Fruit fly (Drosophila melanogaster) Kc167 (cell line): Measurements from ENCODE around the gene CG13010.

Experiments used
- Myc ChIP-seq: fragments of >200 bp; optimal IDR thresholded peaks from 2 replicates; lab custom pipeline; 2017; ENCODE audit warnings: missing external identifiers
- Sin3A ChIP-seq: fragments of >200 bp; optimal IDR thresholded peaks from 2 replicates; lab custom pipeline; 2018; ENCODE audit warnings: missing external identifiers
- h ChIP-seq: fragments of >200 bp; optimal IDR thresholded peaks from 3 replicates; lab custom pipeline; 2018; ENCODE audit warnings: missing external identifiers
- insv ChIP-seq: fragments of >200 bp; optimal IDR thresholded peaks from 3 replicates; lab custom pipeline; 2018; ENCODE audit warnings: missing external identifiers
- psq ChIP-seq: fragments of >200 bp; optimal IDR thresholded peaks from 2 replicates; lab custom pipeline; 2017; ENCODE audit warnings: missing external identifiers
- ttk ChIP-seq: sonication (Bioruptor generic); optimal IDR thresholded peaks from 2 replicates; lab custom pipeline; 2017; ENCODE audit warnings: missing external identifiers

CG13010 gene

DNA sequence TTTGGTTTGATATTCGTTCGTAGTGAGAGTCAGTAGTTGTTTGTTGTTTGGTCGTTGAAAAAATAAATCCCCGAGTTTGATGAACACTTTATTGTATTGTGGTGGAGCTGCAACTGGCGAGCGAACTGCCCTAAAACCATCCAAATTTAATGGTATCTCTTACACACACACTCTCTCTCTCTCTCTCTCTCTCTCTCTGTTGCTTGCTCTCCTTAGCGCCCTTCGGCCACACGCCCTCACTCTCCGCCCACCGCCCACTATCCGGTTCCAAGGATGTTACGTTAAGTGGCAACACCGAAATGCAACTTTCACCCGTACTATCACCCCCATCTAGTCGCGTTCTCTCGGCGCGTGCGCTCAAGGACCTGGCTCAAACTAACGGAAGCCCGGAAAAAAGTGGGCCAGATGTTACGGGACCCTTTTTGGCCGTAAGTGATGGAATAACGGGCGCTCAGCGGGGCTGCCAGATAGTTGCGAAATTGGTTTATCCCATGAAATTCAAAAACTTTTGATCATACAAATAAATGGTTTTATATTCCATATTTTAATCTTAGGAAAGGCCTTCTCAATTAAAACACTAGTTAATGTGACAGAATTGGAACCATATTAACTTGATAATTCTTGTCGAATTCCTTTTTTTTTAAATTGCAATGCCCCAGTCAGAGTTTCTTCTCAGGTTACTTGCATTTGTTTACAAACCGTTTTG, 8.8 kb upstream of the CG13010 start:
- no peak for TF ChIP-seq Sin3A (lab: Kevin White, UChicago)
- no peak for TF ChIP-seq h
- TF ChIP-seq ttk (lab: Kevin White, UChicago) = no peak
- TF ChIP-seq Myc (lab: Kevin White, UChicago) = no peak
- no peak for TF ChIP-seq insv (lab: Kevin White, UChicago)
- no peak for TF ChIP-seq psq

DNA sequence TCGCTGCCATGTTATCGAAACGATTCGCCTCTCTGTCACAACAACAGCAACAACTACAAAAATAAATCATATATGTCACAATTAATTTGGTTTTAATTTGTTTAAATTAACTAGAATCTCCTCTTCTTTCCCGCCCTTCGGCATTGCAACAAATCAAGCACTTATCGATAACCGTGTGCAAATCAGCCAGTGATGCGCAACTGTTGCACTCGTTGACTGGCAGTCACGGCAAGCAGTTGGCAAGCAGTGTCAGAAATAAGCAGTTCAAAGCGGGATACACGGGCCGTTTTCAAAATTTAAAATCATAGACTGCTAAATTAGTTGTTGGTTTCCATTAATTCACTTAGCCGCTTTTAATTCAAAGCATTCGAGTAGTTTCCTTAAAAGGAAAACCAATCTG, 5.0 kb upstream of the CG13010 start, which contains the start of gene Axs:
TSS of gene Axs (minus strand) at position 131 of the 400 bp plus-strand sequence.
- no peak for TF ChIP-seq psq
- no peak for TF ChIP-seq insv (lab: Kevin White, UChicago)
- TF ChIP-seq h = no peak
- no peak for TF ChIP-seq ttk (lab: Kevin White, UChicago)
- TF ChIP-seq Myc (lab: Kevin White, UChicago) = no peak

DNA sequence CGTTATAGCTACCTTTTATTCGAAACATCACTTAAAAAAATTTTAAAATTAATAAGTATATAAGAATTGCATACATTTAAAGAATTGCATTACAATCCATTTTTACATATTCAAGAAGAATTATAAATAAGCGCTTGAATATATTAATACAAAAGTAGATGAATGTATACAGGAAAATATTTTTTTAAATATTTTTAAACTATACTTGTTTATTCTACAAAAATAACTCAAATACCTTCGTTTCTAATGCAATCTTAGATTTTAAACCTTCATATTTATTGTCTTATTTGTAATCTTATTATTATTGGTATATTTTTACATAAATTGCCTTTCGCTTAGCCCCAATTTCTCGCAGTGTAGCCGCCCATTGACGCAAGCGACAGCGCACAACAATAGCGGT, 1.6 kb downstream of the CG13010 start:
- no peak for TF ChIP-seq insv (lab: Kevin White, UChicago)
- no peak for TF ChIP-seq Myc (lab: Kevin White, UChicago)
- no peak for TF ChIP-seq psq
- TF ChIP-seq ttk (lab: Kevin White, UChicago) = no peak
- TF ChIP-seq h = no peak

DNA sequence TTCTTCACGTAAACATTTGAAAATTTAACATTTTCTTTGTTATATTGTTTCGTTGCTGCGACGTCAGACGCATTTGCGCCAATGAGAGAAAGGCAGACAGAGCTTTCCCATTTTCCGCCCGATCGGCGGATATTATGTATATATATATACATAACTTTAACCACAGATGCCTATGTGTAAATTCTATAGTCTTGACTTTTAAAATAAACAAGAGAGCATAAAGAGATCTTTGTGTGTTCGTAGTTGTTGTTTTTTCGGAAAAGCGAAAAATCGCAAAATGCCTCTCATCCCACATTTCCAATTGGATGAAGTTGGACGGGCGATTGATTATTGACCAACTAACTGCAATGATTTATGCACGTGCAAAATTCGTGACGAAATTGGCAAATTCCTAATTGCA, 2.1 kb downstream of the CG13010 start, which contains the start of gene CG13012:
TSS of gene CG13012 (minus strand) at position 101 of the 400 bp plus-strand sequence.
- TF ChIP-seq h (no peak), Myc (lab: Kevin White, UChicago) (no peak), insv (lab: Kevin White, UChicago) (no peak), ttk (lab: Kevin White, UChicago) (no peak), psq (no peak), Sin3A (lab: Kevin White, UChicago) (no peak)

DNA sequence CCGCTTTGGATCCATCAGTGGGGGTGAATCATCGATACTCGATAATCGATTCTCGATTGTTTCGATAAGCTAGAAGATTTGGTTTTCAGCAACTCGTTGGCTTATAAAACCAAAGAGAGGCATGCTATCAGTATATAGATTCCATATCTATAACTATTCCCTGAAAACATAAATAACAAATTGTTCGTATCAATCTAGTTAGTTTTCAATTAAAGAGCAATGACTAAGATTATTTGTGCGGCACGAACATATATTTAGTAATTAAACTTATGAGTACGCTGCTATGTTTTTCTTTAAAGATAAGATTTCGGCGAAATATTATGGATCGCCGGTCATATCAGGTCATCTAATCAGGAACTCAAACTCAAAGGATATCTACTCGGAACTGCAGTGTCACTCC, 4.2 kb downstream of the CG13010 start:
- TF ChIP-seq Sin3A (lab: Kevin White, UChicago) = no peak
- no peak for TF ChIP-seq ttk (lab: Kevin White, UChicago)
- no peak for TF ChIP-seq h
- no peak for TF ChIP-seq Myc (lab: Kevin White, UChicago)
- TF ChIP-seq insv (lab: Kevin White, UChicago) = no peak
- TF ChIP-seq psq = no peak

DNA sequence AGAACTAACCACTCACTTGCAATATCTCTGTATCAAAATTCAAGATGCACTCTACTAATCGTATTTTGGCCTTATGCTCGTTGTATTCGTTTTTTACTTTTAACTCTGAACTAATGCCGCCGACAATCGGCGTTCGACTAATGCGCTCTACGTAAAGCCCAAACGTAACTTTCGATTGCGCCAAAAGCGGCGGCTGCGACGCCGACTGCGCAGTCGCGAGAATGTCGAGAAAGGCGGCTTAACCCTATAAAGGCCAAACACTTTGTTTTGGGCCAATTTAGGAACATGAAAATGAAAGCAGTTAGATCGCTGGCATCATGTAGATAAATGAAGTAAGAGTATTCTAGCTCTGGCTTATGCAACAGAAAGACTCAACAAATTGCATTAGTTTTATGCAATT, 5.8 kb downstream of the CG13010 start:
- TF ChIP-seq insv (lab: Kevin White, UChicago) = no peak
- no peak for TF ChIP-seq h
- no peak for TF ChIP-seq Myc (lab: Kevin White, UChicago)
- TF ChIP-seq psq = no peak
- no peak for TF ChIP-seq ttk (lab: Kevin White, UChicago)

DNA sequence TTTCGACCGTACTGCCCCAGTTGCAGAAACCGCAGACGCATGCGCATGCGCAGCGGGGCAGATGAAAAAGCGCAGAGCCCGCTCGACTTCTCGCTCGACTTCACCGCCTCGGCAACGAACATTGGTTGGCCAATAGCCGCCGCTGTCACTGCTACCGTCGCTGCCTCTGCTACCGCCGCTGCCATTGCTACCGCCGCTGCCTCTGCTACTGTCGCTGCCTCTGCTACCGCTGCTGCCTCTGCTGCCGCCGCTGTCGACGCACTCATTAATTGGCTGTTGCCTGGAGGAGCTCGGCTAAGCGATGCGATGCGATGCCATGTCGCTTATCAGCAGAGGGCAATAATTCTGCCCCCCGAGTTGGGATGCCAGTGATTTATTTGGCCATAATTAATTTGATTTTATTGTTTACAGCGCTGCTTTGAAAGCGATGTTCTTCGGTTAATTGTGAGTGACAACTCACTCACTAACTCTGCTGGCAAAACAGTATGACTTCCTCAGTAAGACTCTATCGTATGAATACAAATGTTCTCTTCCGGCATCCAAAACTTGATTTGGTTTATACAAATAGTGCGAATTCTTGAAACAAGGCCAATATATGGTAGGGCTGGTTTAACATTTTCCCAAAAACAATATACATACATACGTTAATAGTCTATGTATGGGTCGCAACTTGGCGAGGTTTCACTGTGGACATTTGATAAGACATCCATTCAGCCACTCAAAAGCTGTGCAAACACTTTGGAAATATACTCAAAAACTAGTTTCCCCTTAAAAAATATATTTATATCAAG, 7.9 kb downstream of the CG13010 start:
- TF ChIP-seq h (no peak), Sin3A (lab: Kevin White, UChicago) (no peak), ttk (lab: Kevin White, UChicago) (no peak), insv (lab: Kevin White, UChicago) (no peak), psq (no peak), Myc (lab: Kevin White, UChicago) (no peak)

DNA sequence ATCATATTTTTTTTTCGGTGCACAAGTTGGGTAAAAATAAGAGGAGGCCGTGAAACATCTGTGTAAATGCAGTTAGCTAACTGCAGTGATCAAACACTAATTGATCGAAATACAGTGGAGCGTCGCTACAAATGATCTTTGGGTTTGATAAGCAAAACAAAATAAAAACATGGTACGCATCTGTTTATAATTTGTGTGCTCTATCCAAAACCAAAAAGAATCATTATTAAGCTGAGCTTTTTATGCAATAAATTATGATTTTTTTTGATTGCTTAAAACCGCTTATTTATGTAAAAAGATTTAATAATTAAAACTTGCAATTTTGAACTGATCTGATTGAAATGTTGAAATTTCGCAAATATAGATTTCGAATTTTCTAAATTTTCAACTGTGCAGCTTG, 8.5 kb downstream of the CG13010 start:
- TF ChIP-seq h = no peak
- no peak for TF ChIP-seq ttk (lab: Kevin White, UChicago)
- TF ChIP-seq psq = no peak
- no peak for TF ChIP-seq Myc (lab: Kevin White, UChicago)

DNA sequence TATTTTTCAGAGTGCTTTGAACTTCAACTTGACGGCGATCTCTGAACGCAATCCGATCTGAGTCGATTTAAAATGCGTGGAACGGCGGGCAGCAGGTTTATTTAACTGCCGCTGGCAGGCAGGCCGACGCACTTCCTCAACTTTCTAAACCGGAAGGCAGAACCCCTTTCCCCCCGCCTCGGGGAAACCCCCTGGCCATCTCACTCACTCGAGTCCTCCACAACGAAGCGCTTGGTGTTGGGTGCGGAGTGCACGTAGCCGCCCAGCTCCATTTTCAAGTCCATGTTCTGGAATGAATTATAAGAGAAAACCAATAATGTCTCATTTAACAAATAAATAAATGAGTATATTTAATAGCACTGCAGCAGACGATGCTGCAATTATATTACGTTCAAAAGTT, 8.9 kb downstream of the CG13010 start:
- TF ChIP-seq Sin3A (lab: Kevin White, UChicago) (no peak), h (no peak), ttk (lab: Kevin White, UChicago) (no peak), Myc (lab: Kevin White, UChicago) (no peak), psq (no peak), insv (lab: Kevin White, UChicago) (no peak)

DNA sequence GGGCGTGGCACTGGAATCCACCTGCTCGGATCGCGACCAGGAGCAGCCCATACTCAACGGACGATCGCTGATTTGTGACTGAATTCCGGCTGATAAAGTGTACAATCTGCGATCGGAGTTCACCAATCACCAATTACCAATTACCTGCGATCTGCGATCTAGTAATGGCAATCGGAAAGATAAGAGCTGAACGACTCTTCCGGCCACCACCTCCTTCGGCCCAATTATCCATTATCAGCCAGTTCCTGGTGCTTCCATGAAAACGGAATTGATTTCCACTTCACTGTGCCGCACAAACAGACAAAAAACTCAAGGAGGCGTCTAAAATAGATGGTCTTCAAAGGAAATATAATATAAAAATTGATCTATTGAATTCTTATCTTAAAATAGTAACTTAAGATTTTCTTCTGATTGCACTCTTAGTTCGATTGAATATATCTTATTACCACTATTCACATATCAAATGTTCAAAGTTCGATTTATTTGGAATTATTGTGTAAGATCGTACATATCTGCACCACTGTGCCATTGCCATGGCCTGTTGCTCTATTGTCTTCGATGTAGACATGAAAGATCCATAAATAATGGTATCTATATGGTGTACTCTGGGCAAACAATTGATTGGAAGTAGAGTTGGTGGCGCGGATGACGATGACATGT, 14.2 kb downstream of the CG13010 start, which contains the start of gene CG15865:
TSS of gene CG15865 (minus strand) at position 51 of the 660 bp plus-strand sequence.
- no peak for TF ChIP-seq insv (lab: Kevin White, UChicago)

DNA sequence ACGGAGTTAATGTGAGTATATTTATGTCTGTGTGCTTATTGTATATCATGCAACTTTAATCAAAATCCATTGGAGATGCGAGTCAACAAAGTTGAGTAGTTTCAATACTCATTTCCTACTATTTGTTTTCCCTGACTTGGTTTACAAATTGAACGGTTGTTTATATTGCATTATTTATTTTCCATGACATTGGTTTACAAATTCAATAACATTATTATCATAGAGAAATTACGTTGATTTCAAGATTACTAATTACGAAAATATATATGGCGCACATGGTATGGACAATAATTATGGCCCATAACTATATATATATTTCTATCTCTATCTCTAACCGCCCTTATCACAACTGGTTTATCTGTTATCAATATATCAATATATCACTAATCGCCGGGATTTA, 18.1 kb downstream of the CG13010 start:
- no peak for TF ChIP-seq ttk (lab: Kevin White, UChicago)

DNA sequence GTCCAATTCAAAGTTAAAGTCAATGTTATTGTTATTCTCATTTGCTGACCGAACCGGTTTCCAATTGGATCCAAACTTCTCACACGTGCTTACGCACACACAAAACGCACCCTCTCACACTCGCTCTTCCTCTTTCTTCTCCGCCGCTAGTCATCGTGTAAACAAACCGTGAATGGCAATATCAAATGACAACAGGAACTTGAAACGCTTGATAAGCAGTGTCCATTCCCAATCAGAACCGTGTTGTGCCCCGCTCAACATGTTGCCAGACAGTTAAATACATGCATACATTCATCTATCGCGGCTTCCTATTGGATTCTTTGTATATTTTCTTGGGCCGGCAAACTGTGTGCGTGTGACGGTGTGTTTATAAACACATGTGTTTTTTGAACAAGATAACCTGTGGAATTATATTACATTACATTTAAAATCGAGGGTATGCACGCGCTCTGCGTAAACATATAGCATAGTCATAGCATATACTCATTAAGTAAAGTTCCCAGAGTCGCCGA, 23.0 kb downstream of the CG13010 start:
- TF ChIP-seq Sin3A (lab: Kevin White, UChicago) (no peak), Myc (lab: Kevin White, UChicago) (no peak), psq (no peak), h (no peak)
